Worm (Caenorhabditis elegans): ENCODE data around the gene grl-14.
A peak's percentile ranks its signal among the peaks of the same experiment; 100 is the strongest.

The grl-14 gene

DNA sequence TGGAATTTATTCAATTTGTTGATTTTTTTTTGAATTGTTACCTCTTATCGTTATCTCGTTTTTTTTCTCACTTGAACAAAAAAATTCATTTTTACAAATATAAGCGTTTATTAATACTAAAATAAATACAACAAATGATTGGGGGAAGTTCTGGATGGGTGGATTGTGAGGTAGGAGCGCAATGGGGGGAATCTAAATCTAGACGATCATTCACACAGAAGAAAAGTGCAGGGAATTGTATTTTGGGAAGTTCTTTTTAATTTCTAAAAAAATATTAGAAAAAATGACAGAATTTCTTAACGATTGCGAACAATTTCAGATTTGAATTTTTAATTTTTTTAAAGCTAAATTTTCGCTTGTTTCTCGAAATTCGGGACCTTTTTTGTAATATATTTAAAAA lies 16.1 kb downstream of the grl-14 start:
- no peak for TF ChIP-seq lir-3 (tag; optimal IDR thresholded peaks at IDR 0.05; ENCODE audit: poor library complexity)
- no peak for TF ChIP-seq aly-2 (tag; optimal IDR thresholded peaks at IDR 0.05)
- no peak for TF ChIP-seq snu-23 (GFP tag; optimal IDR thresholded peaks at IDR 0.05)
- TF ChIP-seq dsc-1 (tag; optimal IDR thresholded peaks at IDR 0.05): no peak
- no peak for TF ChIP-seq unc-30 (tag; optimal IDR thresholded peaks at IDR 0.05)
- no peak for TF ChIP-seq ceh-88 (GFP tag; IDR thresholded peaks at IDR 0.05)

DNA sequence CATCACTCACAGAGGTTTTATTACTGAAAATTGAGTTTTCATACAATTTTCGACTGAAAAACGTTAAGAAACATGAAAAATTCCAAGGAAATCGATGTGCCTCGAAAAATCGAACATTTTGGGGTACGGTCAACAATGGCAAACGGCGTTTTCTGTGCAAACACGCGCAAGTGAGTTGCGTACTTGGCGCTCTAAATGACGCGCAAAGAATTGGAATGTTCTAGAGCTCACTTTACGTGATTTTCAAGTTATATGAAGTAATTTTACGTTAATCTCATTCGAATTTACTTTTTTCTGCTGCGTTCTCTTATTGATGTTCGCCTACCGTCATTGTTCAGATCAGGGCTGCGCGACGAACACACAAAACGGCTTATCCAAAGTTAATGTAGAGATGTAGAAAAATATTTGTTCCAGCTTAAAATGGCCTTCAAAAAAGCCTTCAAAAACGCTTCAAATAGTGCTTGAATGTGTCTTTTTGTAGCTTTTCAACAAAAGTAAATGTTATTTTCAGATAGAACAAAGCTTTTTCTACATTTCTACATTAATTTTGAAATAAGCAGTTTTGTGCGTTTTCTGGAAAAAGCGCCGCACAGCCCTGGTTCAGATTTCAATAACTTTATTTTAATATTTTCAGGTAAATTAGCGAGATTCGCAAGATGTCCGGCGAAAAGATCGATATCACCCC lies 20.3 kb downstream of the grl-14 start, which contains the start of the genes F31D4.2 and fkb-6:
TSS of gene F31D4.2 (minus strand) at position 23 of the 685 bp plus-strand sequence.
TSS of gene fkb-6 (plus strand) at position 635 of the 685 bp plus-strand sequence.
- peak; percentile 57 for TF ChIP-seq snpc-4 (tag; optimal IDR thresholded peaks at IDR 0.05)
- TF ChIP-seq lin-35 (GFP tag; optimal IDR thresholded peaks at IDR 0.05): peak; percentile 74 to 85
- TF ChIP-seq nhr-85 (tag): peak; percentile 85
- TF ChIP-seq nhr-20 (tag; optimal IDR thresholded peaks at IDR 0.05): peak; percentile 85
- peak; percentile 86 for TF ChIP-seq fkh-8 (tag; optimal IDR thresholded peaks at IDR 0.05)
- TF ChIP-seq tlp-1 (tag; optimal IDR thresholded peaks at IDR 0.05): no peak
- TF ChIP-seq swsn-7 (tag; optimal IDR thresholded peaks at IDR 0.05): peak; percentile 88
- no peak for TF ChIP-seq fkh-4 (tag; optimal IDR thresholded peaks at IDR 0.05; ENCODE audit: borderline replicate concordance)
- peak; percentile 77 for TF ChIP-seq dsc-1 (tag; optimal IDR thresholded peaks at IDR 0.05)
- TF ChIP-seq ztf-4 (tag; optimal IDR thresholded peaks at IDR 0.05): peak; percentile 51
- TF ChIP-seq nhr-71 (tag; optimal IDR thresholded peaks at IDR 0.05): peak; percentile 89
- TF ChIP-seq aha-1 (tag; optimal IDR thresholded peaks at IDR 0.05): peak; percentile 35
- TF ChIP-seq nhr-237 (tag; optimal IDR thresholded peaks at IDR 0.05): peak; percentile 2
- TF ChIP-seq zip-4 (GFP tag; optimal IDR thresholded peaks at IDR 0.05): peak; percentile 52
- TF ChIP-seq rnt-1 (tag; optimal IDR thresholded peaks at IDR 0.05): peak; percentile 74
- no peak for TF ChIP-seq pqm-1 (tag; optimal IDR thresholded peaks at IDR 0.05)
- TF ChIP-seq grh-1 (GFP tag; IDR thresholded peaks at IDR 0.05): peak; percentile 38; the same call in 1 of the 2 replicates
- TF ChIP-seq hpl-2 (GFP tag; optimal IDR thresholded peaks at IDR 0.05): no peak
- peak; percentile 76 for TF ChIP-seq xbp-1 (tag; optimal IDR thresholded peaks at IDR 0.05)
- peak; percentile 68 to 70 for TF ChIP-seq efl-1 (optimal IDR thresholded peaks at IDR 0.05)
- peak; percentile 70 to 95 for TF ChIP-seq efl-1 (GFP tag; optimal IDR thresholded peaks at IDR 0.05 in 1 of 2)
- no peak for TF ChIP-seq nhr-84 (tag; optimal IDR thresholded peaks at IDR 0.05)
- TF ChIP-seq nhr-90 (tag; optimal IDR thresholded peaks at IDR 0.05; ENCODE audit: poor library complexity): peak; percentile 73
- TF ChIP-seq C16A3.4 (tag; optimal IDR thresholded peaks at IDR 0.05): peak; percentile 84
- peak; percentile 94 for TF ChIP-seq snu-23 (GFP tag; optimal IDR thresholded peaks at IDR 0.05)
- TF ChIP-seq ces-1 (GFP tag; optimal IDR thresholded peaks at IDR 0.05): no peak
- TF ChIP-seq ceh-63 (GFP tag; optimal IDR thresholded peaks at IDR 0.05): no peak
- peak; percentile 8 for TF ChIP-seq elt-2 (tag; optimal IDR thresholded peaks at IDR 0.05)
- TF ChIP-seq ceh-90 (tag; optimal IDR thresholded peaks at IDR 0.05): peak; percentile 19
- TF ChIP-seq lsy-2 (tag; optimal IDR thresholded peaks at IDR 0.05): peak; percentile 96 to 99
- peak; percentile 78 for TF ChIP-seq tbx-2 (tag; optimal IDR thresholded peaks at IDR 0.05)
- TF ChIP-seq F16B12.6 (tag; optimal IDR thresholded peaks at IDR 0.05): peak; percentile 98
- TF ChIP-seq aly-2 (tag; optimal IDR thresholded peaks at IDR 0.05): no peak
- TF ChIP-seq egl-13 (tag; optimal IDR thresholded peaks at IDR 0.05): peak; percentile 49
- TF ChIP-seq isw-1 (GFP tag; IDR thresholded peaks at IDR 0.05): peak; percentile 73
- no peak for TF ChIP-seq sptf-1 (tag; optimal IDR thresholded peaks at IDR 0.05)
- TF ChIP-seq zag-1 (tag; optimal IDR thresholded peaks at IDR 0.05): no peak
- peak; percentile 71 to 84 (median 77) for TF ChIP-seq ceh-82 (tag; optimal IDR thresholded peaks at IDR 0.05)
- TF ChIP-seq elt-3 (tag; optimal IDR thresholded peaks at IDR 0.05): peak in 2 of 6 experiments; percentile 34 to 35
- no peak for TF ChIP-seq nhr-76 (tag; optimal IDR thresholded peaks at IDR 0.05)
- peak; percentile 87 for TF ChIP-seq mep-1 (tag; optimal IDR thresholded peaks at IDR 0.05)
- no peak for TF ChIP-seq unc-98 (GFP tag; IDR thresholded peaks at IDR 0.05)
- no peak for TF ChIP-seq ceh-88 (GFP tag; IDR thresholded peaks at IDR 0.05)
- TF ChIP-seq dpl-1 (GFP tag; optimal IDR thresholded peaks at IDR 0.05): peak; percentile 50 to 71 (median 70)
- no peak for TF ChIP-seq hlh-17 (GFP tag; optimal IDR thresholded peaks at IDR 0.05; ENCODE audit: borderline replicate concordance)
- TF ChIP-seq nhr-12 (tag; optimal IDR thresholded peaks at IDR 0.05): no peak
- TF ChIP-seq nhr-19 (GFP tag; conservative IDR thresholded peaks at IDR 0.05): peak; percentile 84
- peak; percentile 20 for TF ChIP-seq ceh-8 (GFP tag; optimal IDR thresholded peaks at IDR 0.05)

Measured in whole organism, L1 larva.